Worm (Caenorhabditis elegans) whole organism, L1 larva: ENCODE data around the gene W08F4.5.
"Not testable (repeated sequence)": the region's sequence is repeated elsewhere in the genome, so short reads cannot be mapped to it uniquely, and the experiment has no call there.

Source experiments
- ama-1 ChIP-seq: fragments of 150-350 bp; optimal IDR thresholded peaks from 2 replicates; lab custom pipeline; 2014
- efl-1 ChIP-seq, 4 experiments: fragments of 150-350 bp; optimal IDR thresholded peaks in 3 of 4; peaks in 1 of 4; 1 replicate in 1 of 4; 2 replicates in 3 of 4; lab custom pipeline; 2014; ENCODE audit warnings: missing biosample characterization in 2 of 4, missing genetic modification characterization in 2 of 4, missing genetic modification reagents in 2 of 4
- efl-3 ChIP-seq: fragments of 200-800 bp; sonication (Bioruptor generic); optimal IDR thresholded peaks from 2 replicates; lab custom pipeline; 2018; ENCODE audit warnings: mild to moderate bottlenecking, missing genetic modification characterization, missing compliant biosample characterization
- lsy-2 ChIP-seq, 2 experiments: fragments of 150-350 bp; optimal IDR thresholded peaks; 2 replicates each; lab custom pipeline; 2014; ENCODE audit warnings: missing biosample characterization in 2 of 2, missing genetic modification characterization in 2 of 2
- nhr-237 ChIP-seq: fragments of 150-350 bp; optimal IDR thresholded peaks from 2 replicates; lab custom pipeline; 2014; ENCODE audit warnings: missing biosample characterization, missing genetic modification characterization
- nhr-28 ChIP-seq: fragments of 150-350 bp; optimal IDR thresholded peaks from 2 replicates; lab custom pipeline; 2014; ENCODE audit warnings: missing biosample characterization, missing genetic modification characterization
- pqm-1 ChIP-seq: sonication (generic microtip); optimal IDR thresholded peaks from 3 replicates; lab custom pipeline; 2017; ENCODE audit warnings: missing biosample characterization, missing genetic modification characterization
- rnt-1 ChIP-seq: sonication (generic microtip); optimal IDR thresholded peaks from 2 replicates; lab custom pipeline; 2016; ENCODE audit warnings: mild to moderate bottlenecking, missing genetic modification characterization, moderate library complexity, missing compliant biosample characterization
- ztf-11 ChIP-seq, 2 experiments: sonication (generic microtip); optimal IDR thresholded peaks; 2 replicates each; lab custom pipeline; 2016 to 2017; ENCODE audit warnings: missing genetic modification characterization in 2 of 2, missing biosample characterization in 1 of 2, missing compliant biosample characterization in 1 of 2

DNA sequence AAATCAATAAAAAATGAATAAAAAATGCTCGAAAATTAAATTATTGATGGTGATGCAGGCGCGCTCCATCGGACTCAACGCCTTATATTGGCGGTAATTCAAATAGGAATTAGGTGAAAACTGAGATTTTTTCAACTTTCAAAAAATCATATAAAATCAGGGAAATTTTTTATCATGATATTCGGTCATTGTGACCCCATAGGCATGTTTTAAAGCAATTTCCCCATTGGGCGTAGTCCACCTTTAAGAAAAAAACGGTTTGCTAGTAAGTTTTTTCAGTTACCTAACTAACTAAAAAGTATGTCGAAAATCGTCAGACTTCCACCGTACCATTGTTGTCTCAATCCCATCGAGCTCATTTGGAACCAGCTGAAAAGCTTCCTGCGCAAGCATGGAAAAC is 24.5 kb upstream of the W08F4.5 start, which contains the start of gene W08F4.1:
- TF ChIP-seq rnt-1 (tag; lab: Kevin White, UChicago); ztf-11 (tag; optimal IDR thresholded peaks at IDR 0.05; lab: Kevin White, UChicago); lsy-2 (tag; optimal IDR thresholded peaks at IDR 0.05; lab: Kevin White, UChicago); pqm-1; nhr-237 (tag; lab: Kevin White, UChicago); efl-1 (optimal IDR thresholded peaks at IDR 0.05; lab: Kevin White, UChicago); efl-1 (GFP tag; optimal IDR thresholded peaks at IDR 0.05 in 1 of 2; lab: Kevin White, UChicago); ama-1; nhr-28 (tag; lab: Kevin White, UChicago); efl-3 (GFP tag; lab: Kevin White, UChicago): not testable (repeated sequence)
